Fruit fly (Drosophila melanogaster) whole organism, pupa: ENCODE results near the gene kni.

Experiments
- CG12605 ChIP-seq: fragments of 200-800 bp; sonication (Bioruptor generic); IDR thresholded peaks from 2 replicates; pipeline ENCODE4 v1.3.6; 2022; ENCODE audit warnings: missing biosample characterization, missing genetic modification characterization
- CG13204 ChIP-seq: fragments of 200-800 bp; sonication (Bioruptor generic); optimal IDR thresholded peaks from 2 replicates; lab custom pipeline; 2018; ENCODE audit warnings: missing biosample characterization, mild to moderate bottlenecking, missing genetic modification characterization, moderate library complexity
- CG14655 ChIP-seq: fragments of 200-800 bp; sonication (Bioruptor generic); optimal IDR thresholded peaks from 3 replicates; lab custom pipeline; 2017; ENCODE audit warnings: mild to moderate bottlenecking, missing biosample characterization, missing genetic modification reagents, missing genetic modification characterization
- CG15710 ChIP-seq: fragments of 200-800 bp; sonication (Bioruptor generic); optimal IDR thresholded peaks from 2 replicates; lab custom pipeline; 2018; ENCODE audit warnings: missing biosample characterization, mild to moderate bottlenecking, missing genetic modification characterization, moderate library complexity
- CG17806 ChIP-seq: fragments of 200-800 bp; sonication (Bioruptor generic); optimal IDR thresholded peaks from 2 replicates; lab custom pipeline; 2018; ENCODE audit warnings: missing biosample characterization, mild to moderate bottlenecking, missing genetic modification characterization, moderate library complexity
- CG32121 ChIP-seq: fragments of 200-800 bp; sonication (Bioruptor generic); IDR thresholded peaks from 2 replicates; pipeline ENCODE4 v1.3.6; 2022; ENCODE audit warnings: missing biosample characterization, missing genetic modification characterization
- CG34367 ChIP-seq: fragments of 200-800 bp; sonication (Bioruptor generic); optimal IDR thresholded peaks from 2 replicates; lab custom pipeline; 2018; ENCODE audit warnings: missing biosample characterization, mild to moderate bottlenecking, missing genetic modification characterization
- CG4496 ChIP-seq: fragments of 200-800 bp; sonication (Bioruptor generic); IDR thresholded peaks from 3 replicates; pipeline ENCODE4 v1.3.6; 2022; ENCODE audit warnings: missing biosample characterization, missing genetic modification characterization
- CG8159 ChIP-seq: fragments of 200-800 bp; sonication (Bioruptor generic); optimal IDR thresholded peaks from 3 replicates; lab custom pipeline; 2018; ENCODE audit warnings: missing biosample characterization, mild to moderate bottlenecking, missing genetic modification characterization, moderate library complexity
- CG8301 ChIP-seq: fragments of 200-800 bp; sonication (Bioruptor generic); optimal IDR thresholded peaks from 2 replicates; lab custom pipeline; 2018; ENCODE audit warnings: missing biosample characterization, mild to moderate bottlenecking, missing genetic modification characterization
- D1 ChIP-seq: fragments of 200-800 bp; sonication (Bioruptor generic); optimal IDR thresholded peaks from 2 replicates; lab custom pipeline; 2018; ENCODE audit warnings: missing biosample characterization, mild to moderate bottlenecking, missing genetic modification characterization, moderate library complexity
- Ets98B ChIP-seq: fragments of 200-800 bp; sonication (Bioruptor generic); IDR thresholded peaks from 2 replicates; pipeline ENCODE4 v1.3.6; 2022; ENCODE audit warnings: missing biosample characterization, missing genetic modification characterization
- Pif1A ChIP-seq: fragments of 200-800 bp; sonication (Bioruptor generic); optimal IDR thresholded peaks from 3 replicates; lab custom pipeline; 2016; ENCODE audit warnings: missing biosample characterization, missing genetic modification characterization
- Pif1B ChIP-seq: fragments of 200-800 bp; sonication (Bioruptor generic); optimal IDR thresholded peaks from 3 replicates; lab custom pipeline; 2016; ENCODE audit warnings: missing biosample characterization, missing genetic modification characterization
- Snoo ChIP-seq: fragments of 200-800 bp; sonication (Bioruptor generic); optimal IDR thresholded peaks from 3 replicates; lab custom pipeline; 2017; ENCODE audit warnings: missing biosample characterization, mild to moderate bottlenecking, missing genetic modification characterization, inconsistent platforms
- fd96Ca ChIP-seq: fragments of 200-800 bp; sonication (Bioruptor generic); IDR thresholded peaks from 3 replicates; pipeline ENCODE4 v1.3.6; 2022; ENCODE audit warnings: missing biosample characterization, missing genetic modification characterization
- gl ChIP-seq: fragments of 200-800 bp; sonication (Bioruptor generic); optimal IDR thresholded peaks from 2 replicates; lab custom pipeline; 2018; ENCODE audit warnings: missing biosample characterization, mild to moderate bottlenecking, missing genetic modification characterization
- rn ChIP-seq: fragments of 200-800 bp; sonication (Bioruptor generic); IDR thresholded peaks from 2 replicates; pipeline ENCODE4 v1.3.6; 2022; ENCODE audit warnings: missing biosample characterization, missing genetic modification characterization

Gene kni

dm6 chr3L:20710475-20711177 lies 15.4 kb upstream of the kni start:
- TF ChIP-seq CG8301 (tag; lab: Kevin White, UChicago) (no peak), CG34367 (tag; lab: Kevin White, UChicago) (no peak), CG13204 (no peak), Pif1A (no peak), gl (tag; lab: Kevin White, UChicago) (no peak), Pif1B (GFP tag; lab: Kevin White, UChicago) (no peak), Snoo (tag; lab: Kevin White, UChicago) (no peak), fd96Ca (GFP tag; lab: Robert Waterston, UW) (no peak), Ets98B (GFP tag; lab: Robert Waterston, UW) (no peak)

dm6 chr3L:20707217-20707616 lies 12.0 kb upstream of the kni start:
- TF ChIP-seq CG12605 (no peak), CG8159 (tag; lab: Kevin White, UChicago) (peak; percentile 40)

DNA sequence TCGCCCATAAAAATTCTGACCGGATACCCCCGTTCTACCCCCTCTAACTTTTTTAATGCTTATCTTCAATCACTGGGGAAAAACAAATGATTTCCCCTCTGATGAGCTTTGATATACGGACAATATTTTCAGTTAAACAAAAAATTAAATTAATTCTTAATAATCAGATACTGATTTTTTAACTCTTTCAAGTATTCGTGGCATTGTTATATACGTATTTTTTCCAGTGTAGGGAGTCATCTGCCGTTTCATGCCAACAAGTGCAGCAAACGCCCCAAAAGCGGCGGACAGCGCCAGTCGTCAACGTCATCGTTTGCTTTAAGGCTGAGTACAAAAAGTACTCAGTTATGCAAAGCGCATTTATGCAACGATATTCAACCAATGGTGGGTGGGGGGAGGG lies 5.5 kb upstream of the kni start:
- TF ChIP-seq CG14655 (GFP tag; lab: Kevin White, UChicago) (peak; percentile 8), CG32121 (GFP tag; lab: Robert Waterston, UW) (no peak)
- TF ChIP-seq, all 21 proteins: peak for 1

- TF ChIP-seq CG34367 (tag; lab: Kevin White, UChicago) (no peak), Pif1B (GFP tag; lab: Kevin White, UChicago) (no peak), gl (tag; lab: Kevin White, UChicago) (no peak), rn (no peak), fd96Ca (GFP tag; lab: Robert Waterston, UW) (no peak), CG4496 (GFP tag; lab: Robert Waterston, UW) (no peak), CG32121 (GFP tag; lab: Robert Waterston, UW) (no peak), CG17806 (no peak), CG15710 (tag; lab: Kevin White, UChicago) (no peak), Snoo (tag; lab: Kevin White, UChicago) (no peak), CG8159 (tag; lab: Kevin White, UChicago) (no peak), CG13204 (no peak), Pif1A (no peak)
These were observed 2.1 kb upstream of the kni start for dm6 chr3L:20697166-20697791.

DNA sequence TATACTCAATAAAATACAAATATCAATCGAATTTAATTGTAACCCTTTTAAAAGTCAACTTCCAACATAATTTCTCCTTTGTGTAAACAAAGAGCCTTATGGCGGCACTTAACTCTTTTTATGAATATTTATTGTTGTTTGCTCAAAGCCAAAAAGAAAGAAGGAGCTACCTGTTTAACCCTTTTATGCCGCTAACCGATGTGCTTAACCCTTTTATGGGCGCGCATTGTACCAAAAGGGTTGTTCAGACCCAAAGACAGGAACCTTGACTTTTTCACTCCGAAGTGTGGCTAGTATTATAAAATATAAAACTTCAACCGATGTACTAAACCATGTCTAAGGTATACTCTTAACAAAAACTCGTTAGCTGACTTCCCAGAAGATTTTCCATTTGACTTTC lies 1.3 kb upstream of the kni start:
- TF ChIP-seq CG12605: no peak
- TF ChIP-seq gl (tag; lab: Kevin White, UChicago): no peak
- no peak for TF ChIP-seq CG14655 (GFP tag; lab: Kevin White, UChicago)
- no peak for TF ChIP-seq CG8159 (tag; lab: Kevin White, UChicago)
- TF ChIP-seq Snoo (tag; lab: Kevin White, UChicago): no peak

- TF ChIP-seq CG15710 (tag; lab: Kevin White, UChicago): no peak
- TF ChIP-seq gl (tag; lab: Kevin White, UChicago): no peak
- no peak for TF ChIP-seq CG8159 (tag; lab: Kevin White, UChicago)
- TF ChIP-seq D1: no peak
- no peak for TF ChIP-seq CG14655 (GFP tag; lab: Kevin White, UChicago)
- no peak for TF ChIP-seq Pif1B (GFP tag; lab: Kevin White, UChicago)
These were observed 594 bp downstream of the kni start for dm6 chr3L:20694584-20694983.

dm6 chr3L:20692516-20692915 lies 2.7 kb downstream of the kni start:
- TF ChIP-seq gl (tag; lab: Kevin White, UChicago) (no peak), CG13204 (no peak), CG14655 (GFP tag; lab: Kevin White, UChicago) (no peak), Ets98B (GFP tag; lab: Robert Waterston, UW) (no peak)

DNA sequence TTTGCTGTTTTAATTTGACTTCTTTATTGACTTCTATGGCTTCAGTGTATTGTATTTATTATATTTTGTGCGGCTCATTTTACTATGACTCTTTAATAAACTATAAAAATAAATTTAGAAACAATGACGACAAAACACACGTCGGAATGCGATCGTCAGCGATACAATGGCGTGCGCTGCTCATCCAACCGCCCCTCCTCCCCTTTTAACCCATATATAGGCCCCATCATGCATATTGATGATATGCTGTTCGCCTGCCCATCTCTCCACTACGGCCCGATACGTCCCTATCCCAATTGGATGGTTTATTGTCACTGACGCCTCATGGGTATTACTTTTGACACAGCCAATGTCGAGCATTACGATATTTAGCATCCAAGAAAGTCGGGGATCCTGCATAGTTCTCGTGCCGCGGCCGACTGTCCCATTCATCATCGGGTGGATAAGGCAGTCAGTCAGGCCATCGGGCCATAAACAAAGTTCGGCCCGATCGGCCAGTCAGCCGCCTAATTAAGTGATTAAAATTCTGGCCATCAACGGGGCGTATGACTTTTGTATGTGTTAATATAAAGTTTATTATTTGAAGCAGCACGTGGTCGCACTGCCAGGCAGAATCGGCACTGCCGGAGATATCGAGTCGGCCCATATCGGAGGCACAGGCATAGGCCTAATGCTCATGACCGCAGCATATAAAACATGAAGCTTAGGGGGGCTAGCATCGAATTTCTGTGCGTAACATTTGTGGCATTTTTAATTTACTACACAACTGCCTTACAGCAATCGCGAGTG lies 4.1 kb downstream of the kni start:
- no peak for TF ChIP-seq rn
- TF ChIP-seq CG13204: no peak
